Worm (Caenorhabditis elegans) whole organism, L4 larva: ENCODE data around the gene T14B4.19.

Experiments
- F10B5.3 ChIP-seq: sonication (generic microtip); optimal IDR thresholded peaks from 2 replicates; lab custom pipeline; 2016; ENCODE audit warnings: mild to moderate bottlenecking, missing genetic modification characterization, missing compliant biosample characterization
- F44E2.7 ChIP-seq: fragments of 200-800 bp; sonication (Bioruptor generic); IDR thresholded peaks from 2 replicates; pipeline ENCODE4 v2.1.2; 2022; ENCODE audit warnings: missing genetic modification characterization, missing compliant biosample characterization
- Y105C5A.15 ChIP-seq: fragments of 200-800 bp; sonication (Bioruptor generic); IDR thresholded peaks from 2 replicates; pipeline ENCODE4 v1.3.6; 2022; ENCODE audit warnings: missing genetic modification characterization, missing compliant biosample characterization
- Y5F2A.4 ChIP-seq: fragments of 200-800 bp; sonication (Bioruptor generic); optimal IDR thresholded peaks from 2 replicates; lab custom pipeline; 2018; ENCODE audit warnings: mild to moderate bottlenecking, missing genetic modification characterization, missing compliant biosample characterization
- ZK337.2 ChIP-seq: fragments of 200-800 bp; sonication (Bioruptor generic); IDR thresholded peaks from 2 replicates; pipeline ENCODE4 v1.3.6; 2022; ENCODE audit warnings: missing genetic modification reagents, missing genetic modification characterization, missing compliant biosample characterization
- aha-1 ChIP-seq: fragments of 150-350 bp; peaks from one replicate; lab custom pipeline; 2014; ENCODE audit warnings: missing biosample characterization, missing genetic modification characterization
- ama-1 ChIP-seq: fragments of 150-350 bp; optimal IDR thresholded peaks from 2 replicates; lab custom pipeline; 2014; ENCODE audit warnings: inconsistent platforms, mixed read lengths
- ceh-20 ChIP-seq: fragments of 200-800 bp; sonication (Bioruptor generic); IDR thresholded peaks from 2 replicates; pipeline ENCODE4 v1.3.6; 2022; ENCODE audit warnings: missing genetic modification reagents, missing genetic modification characterization, missing compliant biosample characterization
- ces-1 ChIP-seq: fragments of 150-350 bp; sonication (generic microtip); optimal IDR thresholded peaks from 4 replicates; lab custom pipeline; 2014; ENCODE audit warnings: missing biosample characterization, missing genetic modification reagents, missing genetic modification characterization
- ctbp-1 ChIP-seq: fragments of 200-800 bp; sonication (Bioruptor generic); IDR thresholded peaks from 2 replicates; pipeline ENCODE4 v1.3.6; 2022; ENCODE audit warnings: missing genetic modification reagents, missing genetic modification characterization, missing compliant biosample characterization
- dpl-1 ChIP-seq: fragments of 150-350 bp; optimal IDR thresholded peaks from 2 replicates; lab custom pipeline; 2014; ENCODE audit warnings: missing biosample characterization, missing genetic modification reagents, missing genetic modification characterization
- egl-43 ChIP-seq: fragments of 200-800 bp; sonication (Bioruptor generic); IDR thresholded peaks from 2 replicates; pipeline ENCODE4 v1.3.6; 2022; ENCODE audit warnings: missing genetic modification reagents, missing genetic modification characterization, missing compliant biosample characterization
- fkh-10 ChIP-seq: fragments of 150-350 bp; optimal IDR thresholded peaks from 2 replicates; lab custom pipeline; 2014; ENCODE audit warnings: missing biosample characterization, missing genetic modification reagents, missing genetic modification characterization
- fos-1 ChIP-seq: fragments of 150-350 bp; optimal IDR thresholded peaks from 2 replicates; lab custom pipeline; 2014; ENCODE audit warnings: missing biosample characterization, missing genetic modification characterization
- gei-8 ChIP-seq: fragments of 200-800 bp; sonication (Bioruptor generic); optimal IDR thresholded peaks from 2 replicates; lab custom pipeline; 2018; ENCODE audit warnings: mild to moderate bottlenecking, missing genetic modification characterization, missing compliant biosample characterization
- hif-1 ChIP-seq, 2 experiments: sonication (generic microtip); optimal IDR thresholded peaks; 2 replicates each; lab custom pipeline; 2016 to 2017; ENCODE audit warnings: missing compliant biosample characterization in 2 of 2, missing genetic modification characterization in 2 of 2, missing genetic modification reagents in 2 of 2, missing genotype in 2 of 2, mild to moderate bottlenecking in 1 of 2
- hmg-1.1 ChIP-seq: fragments of 200-800 bp; sonication (Bioruptor generic); IDR thresholded peaks from 2 replicates; pipeline ENCODE4 v1.3.6; 2022; ENCODE audit warnings: missing genetic modification reagents, missing genetic modification characterization, missing compliant biosample characterization
- lim-7 ChIP-seq: fragments of 200-800 bp; sonication (Bioruptor generic); IDR thresholded peaks from 2 replicates; pipeline ENCODE4 v1.3.6; 2022; ENCODE audit warnings: missing genetic modification characterization, missing compliant biosample characterization
- lin-29 ChIP-seq: fragments of 200-800 bp; sonication (Bioruptor generic); IDR thresholded peaks from 2 replicates; pipeline ENCODE4 v1.3.6; 2022; ENCODE audit warnings: missing genetic modification reagents, missing genetic modification characterization, missing compliant biosample characterization
- lir-3 ChIP-seq: sonication (generic microtip); optimal IDR thresholded peaks from 2 replicates; lab custom pipeline; 2016; ENCODE audit warnings: mild to moderate bottlenecking, missing genetic modification characterization, missing compliant biosample characterization
- lsy-2 ChIP-seq, 2 experiments: fragments of 150-350 bp in 1 of 2; sonication (generic microtip) in 1 of 2; optimal IDR thresholded peaks; 2 replicates each; lab custom pipeline; 2014 to 2017; ENCODE audit warnings: missing biosample characterization in 2 of 2, missing genetic modification characterization in 2 of 2
- mep-1 ChIP-seq: fragments of 150-350 bp; sonication (generic microtip); optimal IDR thresholded peaks from 3 replicates; lab custom pipeline; 2014; ENCODE audit warnings: missing biosample characterization, missing genetic modification characterization
- mxl-2 ChIP-seq: fragments of 200-800 bp; sonication (Bioruptor generic); conservative IDR thresholded peaks from 2 replicates; pipeline ENCODE4 v1.3.6; 2022; ENCODE audit warnings: missing genetic modification reagents, missing genetic modification characterization, missing compliant biosample characterization
- nhr-11 ChIP-seq: fragments of 150-350 bp; optimal IDR thresholded peaks from 2 replicates; lab custom pipeline; 2014; ENCODE audit warnings: missing biosample characterization, missing genetic modification characterization
- nhr-111 ChIP-seq: fragments of 200-800 bp; sonication (Bioruptor generic); optimal IDR thresholded peaks from 2 replicates; lab custom pipeline; 2018; ENCODE audit warnings: mild to moderate bottlenecking, missing genetic modification characterization, missing compliant biosample characterization
- nhr-28 ChIP-seq: fragments of 150-350 bp; optimal IDR thresholded peaks from 2 replicates; lab custom pipeline; 2014; ENCODE audit warnings: missing biosample characterization, missing genetic modification characterization
- nhr-48 ChIP-seq: sonication (generic microtip); optimal IDR thresholded peaks from 2 replicates; lab custom pipeline; 2016; ENCODE audit warnings: mild to moderate bottlenecking, missing genetic modification characterization, missing compliant biosample characterization
- nhr-76 ChIP-seq: fragments of 150-350 bp; optimal IDR thresholded peaks from 2 replicates; lab custom pipeline; 2014; ENCODE audit warnings: missing biosample characterization, missing genetic modification characterization
- nhr-77 ChIP-seq: fragments of 150-350 bp; optimal IDR thresholded peaks from 2 replicates; lab custom pipeline; 2014; ENCODE audit warnings: missing biosample characterization, missing genetic modification characterization
- php-3 ChIP-seq: fragments of 200-800 bp; sonication (Bioruptor generic); IDR thresholded peaks from 2 replicates; pipeline ENCODE4 v1.3.6; 2022; ENCODE audit warnings: missing genetic modification reagents, missing genetic modification characterization, missing compliant biosample characterization
- rbr-2 ChIP-seq: sonication (generic microtip); optimal IDR thresholded peaks from 2 replicates; lab custom pipeline; 2016; ENCODE audit warnings: missing genotype, missing genetic modification characterization, missing compliant biosample characterization
- set-16 ChIP-seq: fragments of 200-800 bp; sonication (Bioruptor generic); IDR thresholded peaks from 2 replicates; pipeline ENCODE4 v1.3.6; 2022; ENCODE audit warnings: missing genetic modification reagents, missing genetic modification characterization, missing compliant biosample characterization
- spr-3 ChIP-seq: fragments of 200-800 bp; sonication (Bioruptor generic); optimal IDR thresholded peaks from 2 replicates; lab custom pipeline; 2018; ENCODE audit warnings: mild to moderate bottlenecking, missing genetic modification characterization, missing compliant biosample characterization
- tag-97 ChIP-seq: fragments of 200-800 bp; sonication (Bioruptor generic); IDR thresholded peaks from 2 replicates; pipeline ENCODE4 v1.3.6; 2022; ENCODE audit warnings: missing genetic modification characterization, missing compliant biosample characterization
- tra-1 ChIP-seq: fragments of 200-800 bp; sonication (Bioruptor generic); IDR thresholded peaks from 2 replicates; pipeline ENCODE4 v1.3.6; 2022; ENCODE audit warnings: missing genetic modification reagents, missing genetic modification characterization, missing compliant biosample characterization
- unc-39 ChIP-seq: sonication (generic microtip); optimal IDR thresholded peaks from 2 replicates; lab custom pipeline; 2017; ENCODE audit warnings: missing biosample characterization, missing genetic modification characterization
- unc-62 ChIP-seq, 3 experiments: fragments of 150-350 bp in 1 of 3; sonication (generic microtip); optimal IDR thresholded peaks in 2 of 3; peaks in 1 of 3; 1 replicate in 1 of 3; 2 replicates in 2 of 3; lab custom pipeline; 2014 to 2017; ENCODE audit warnings: missing biosample characterization in 3 of 3, missing genetic modification characterization in 3 of 3, missing genetic modification reagents in 3 of 3, missing genotype in 1 of 3
- zip-2 ChIP-seq: fragments of 150-350 bp; optimal IDR thresholded peaks from 2 replicates; lab custom pipeline; 2014; ENCODE audit warnings: missing biosample characterization, missing genetic modification characterization
- ztf-11 ChIP-seq: fragments of 150-350 bp; optimal IDR thresholded peaks from 2 replicates; lab custom pipeline; 2014; ENCODE audit warnings: missing biosample characterization, missing genetic modification characterization

Gene T14B4.19

DNA sequence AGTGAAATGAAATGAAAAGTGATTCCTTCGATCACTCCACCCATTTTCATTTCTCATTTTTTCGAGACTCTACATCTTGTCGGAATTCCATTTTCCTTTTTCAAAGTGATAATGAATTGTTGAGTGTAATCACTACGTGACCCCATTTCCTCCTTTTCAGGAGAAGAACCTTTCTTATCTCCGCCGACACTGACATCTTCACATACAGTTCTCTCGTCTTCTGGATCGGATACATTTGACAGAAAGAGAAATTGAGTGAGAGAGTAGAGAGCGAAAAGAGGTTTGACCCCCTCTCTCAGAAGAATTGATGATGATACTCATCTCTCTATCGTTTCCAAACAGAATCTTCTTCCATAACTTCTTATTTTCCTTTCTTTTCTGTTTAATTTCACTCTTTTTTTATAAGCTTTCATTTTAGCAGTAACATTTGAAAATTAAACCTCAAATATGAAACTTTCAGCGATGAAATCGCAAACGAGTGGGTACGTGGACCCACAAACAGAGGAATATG, 1.2 kb upstream of the T14B4.19 start, which contains the start of gene dpy-2:
Gene dpy-2, plus strand, starts transcription at position 461 of the 511 bp plus-strand sequence.
- TF ChIP-seq unc-62 (GFP tag; optimal IDR thresholded peaks at IDR 0.05 in 1 of 2; lab: Kevin White, UChicago) (peak in 1 of 2 experiments; percentile 61), unc-62 (tag; optimal IDR thresholded peaks at IDR 0.05; lab: Kevin White, UChicago) (no peak), ama-1 (lab: Kevin White, UChicago) (no peak), nhr-28 (tag; lab: Kevin White, UChicago) (peak; percentile 13), aha-1 (tag; lab: Kevin White, UChicago) (peak; percentile 42)

- TF ChIP-seq F44E2.7 (GFP tag; lab: Robert Waterston, UW) (no peak), nhr-111 (no peak), aha-1 (tag; lab: Kevin White, UChicago) (peak; percentile 45), hif-1 (tag; optimal IDR thresholded peaks at IDR 0.05; lab: Kevin White, UChicago) (no peak)
These were observed 272 bp upstream of the T14B4.19 start for ce11 chrII:6713003-6713402.

DNA sequence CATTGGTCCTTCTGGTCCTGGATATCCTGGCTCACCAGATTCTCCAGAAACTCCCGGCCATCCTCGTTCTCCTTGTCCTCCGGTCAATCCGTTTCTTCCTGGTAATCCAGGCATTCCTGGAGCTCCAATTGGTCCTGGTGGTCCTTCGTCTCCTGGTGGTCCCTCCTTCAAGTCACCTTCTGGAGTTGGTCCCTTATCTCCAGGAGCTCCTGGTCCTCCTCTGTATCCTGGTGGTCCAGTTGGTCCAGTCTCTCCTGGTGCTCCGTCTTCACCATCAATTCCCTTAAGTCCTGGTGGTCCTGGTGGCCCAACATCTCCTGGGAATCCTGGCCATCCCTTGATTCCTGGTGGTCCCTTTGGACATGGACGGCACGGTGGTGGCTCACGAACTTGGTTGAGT, 2.1 kb downstream of the T14B4.19 start:
- TF ChIP-seq aha-1 (tag; lab: Kevin White, UChicago) (peak; percentile 11), nhr-77 (tag; lab: Kevin White, UChicago) (no peak), Y5F2A.4 (GFP tag; lab: Kevin White, UChicago) (no peak), set-16 (peak; percentile 74; the same call in 1 of the 2 replicates), nhr-76 (tag; lab: Kevin White, UChicago) (no peak), egl-43 (GFP tag; lab: Robert Waterston, UW) (0 out of 2 replicates have a peak, but pooled peaks have one; percentile 3)

DNA sequence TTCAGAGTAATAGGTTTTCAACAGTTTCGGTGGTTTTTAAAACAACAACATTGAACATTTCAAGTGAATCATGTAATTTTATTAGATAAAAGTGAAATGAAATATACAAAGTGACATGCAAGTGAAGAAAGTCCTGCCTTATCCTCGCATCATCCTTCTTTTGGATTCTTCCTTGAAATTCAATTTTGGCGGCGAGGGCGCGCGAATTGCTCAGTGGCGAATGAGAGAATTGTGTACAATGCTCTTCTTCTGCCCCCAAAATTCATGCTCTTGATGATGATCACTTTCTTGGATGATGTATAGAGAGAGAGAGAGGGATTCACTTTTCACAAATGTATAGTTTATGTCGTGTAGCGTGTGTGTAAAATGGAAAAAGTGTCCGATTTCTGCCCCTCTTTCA, 3.1 kb downstream of the T14B4.19 start:
- TF ChIP-seq ctbp-1 (GFP tag; lab: Robert Waterston, UW) (peak; percentile 59; the same call in 1 of the 2 replicates), ces-1 (GFP tag; lab: Kevin White, UChicago) (peak; percentile 49), lir-3 (tag; lab: Kevin White, UChicago) (no peak), fkh-10 (GFP tag; lab: Kevin White, UChicago) (peak; percentile 69)

DNA sequence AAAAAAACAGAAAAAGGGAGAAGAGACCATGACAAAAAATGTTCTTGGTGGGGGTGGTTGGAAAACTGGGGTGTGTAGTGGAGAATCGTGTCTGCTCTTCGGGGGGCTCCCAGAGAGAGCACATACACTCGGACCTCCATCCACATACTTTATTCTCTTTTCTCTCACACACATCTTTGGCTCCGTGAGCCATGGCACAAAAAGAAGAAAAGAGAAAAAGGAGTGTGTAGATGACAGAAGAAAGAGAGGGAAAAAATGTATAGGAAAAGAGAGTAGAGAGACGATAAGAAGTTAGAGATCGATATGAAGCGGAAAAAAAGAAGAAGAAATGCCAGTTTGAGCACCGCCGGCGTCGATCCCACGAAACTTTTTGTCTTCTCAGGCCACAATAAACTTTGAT, 3.8 kb downstream of the T14B4.19 start:
- TF ChIP-seq spr-3 (GFP tag; lab: Kevin White, UChicago) (no peak), ZK337.2 (GFP tag; lab: Robert Waterston, UW) (0 out of 2 replicates have a peak, but pooled peaks have one; percentile 12), nhr-11 (tag; lab: Kevin White, UChicago) (peak; percentile 47), dpl-1 (GFP tag; lab: Kevin White, UChicago) (no peak), php-3 (GFP tag; lab: Robert Waterston, UW) (no peak), mep-1 (tag; lab: Kevin White, UChicago) (peak; percentile 77), unc-62 (GFP tag; optimal IDR thresholded peaks at IDR 0.05 in 1 of 2; lab: Kevin White, UChicago) (peak in 1 of 2 experiments; percentile 97), unc-62 (tag; optimal IDR thresholded peaks at IDR 0.05; lab: Kevin White, UChicago) (no peak), lsy-2 (tag; optimal IDR thresholded peaks at IDR 0.05; lab: Kevin White, UChicago) (peak in 1 of 2 experiments; percentile 53), ceh-20 (GFP tag; lab: Robert Waterston, UW) (peak; percentile 59; the same call in 1 of the 2 replicates), lim-7 (GFP tag; lab: Robert Waterston, UW) (no peak), ctbp-1 (GFP tag; lab: Robert Waterston, UW) (peak; percentile 62), fos-1 (tag; lab: Kevin White, UChicago) (no peak), F44E2.7 (GFP tag; lab: Robert Waterston, UW) (no peak), tag-97 (GFP tag; lab: Robert Waterston, UW) (no peak), unc-39 (no peak), ztf-11 (tag; lab: Kevin White, UChicago) (no peak), lin-29 (GFP tag; lab: Robert Waterston, UW) (no peak), gei-8 (GFP tag; lab: Kevin White, UChicago) (no peak), F10B5.3 (tag; lab: Kevin White, UChicago) (no peak), rbr-2 (tag; lab: Kevin White, UChicago) (peak; percentile 25), nhr-77 (tag; lab: Kevin White, UChicago) (no peak), tra-1 (peak; percentile 35; the same call in 1 of the 2 replicates), hmg-1.1 (GFP tag; lab: Robert Waterston, UW) (peak; percentile 54), Y105C5A.15 (GFP tag; lab: Robert Waterston, UW) (no peak), mxl-2 (GFP tag; lab: Robert Waterston, UW) (no peak), nhr-48 (no peak), zip-2 (tag; lab: Kevin White, UChicago) (no peak)
